Worm (Caenorhabditis elegans) whole organism, mixed stage, embryonic: ENCODE data around the gene K07H8.2.

Experiments
- blmp-1 ChIP-seq: fragments of 150-350 bp; optimal IDR thresholded peaks from 2 replicates; lab custom pipeline; 2014; ENCODE audit warnings: missing biosample characterization, missing genetic modification characterization
- elt-1 ChIP-seq: sonication (generic microtip); optimal IDR thresholded peaks from 2 replicates; lab custom pipeline; 2017; ENCODE audit warnings: missing genetic modification characterization, mild to moderate bottlenecking, missing compliant biosample characterization, antibody characterized with exemption, moderate library complexity, borderline replicate concordance; ENCODE audit not compliant: insufficient read depth
- flh-1 ChIP-seq: fragments of 200-800 bp; sonication (Bioruptor generic); optimal IDR thresholded peaks from 2 replicates; lab custom pipeline; 2018; ENCODE audit warnings: mild to moderate bottlenecking, missing genetic modification characterization, moderate library complexity, missing compliant biosample characterization
- ham-2 ChIP-seq: fragments of 200-800 bp; sonication (Bioruptor generic); optimal IDR thresholded peaks from 2 replicates; lab custom pipeline; 2018; ENCODE audit warnings: mild to moderate bottlenecking, missing genetic modification characterization, missing compliant biosample characterization
- lin-13 ChIP-seq: fragments of 150-350 bp; optimal IDR thresholded peaks from 2 replicates; lab custom pipeline; 2014; ENCODE audit warnings: missing biosample characterization, missing genetic modification characterization
- lin-32 ChIP-seq: fragments of 200-800 bp; sonication (Bioruptor generic); optimal IDR thresholded peaks from 2 replicates; lab custom pipeline; 2018; ENCODE audit warnings: mild to moderate bottlenecking, missing genetic modification characterization, missing compliant biosample characterization
- nhr-12 ChIP-seq: fragments of 150-350 bp; optimal IDR thresholded peaks from 2 replicates; lab custom pipeline; 2014; ENCODE audit warnings: missing biosample characterization, missing genetic modification characterization
- nhr-237 ChIP-seq: fragments of 150-350 bp; optimal IDR thresholded peaks from 2 replicates; lab custom pipeline; 2014; ENCODE audit warnings: missing biosample characterization, missing genetic modification characterization
- nhr-28 ChIP-seq: fragments of 150-350 bp; optimal IDR thresholded peaks from 2 replicates; lab custom pipeline; 2014; ENCODE audit warnings: missing biosample characterization, missing genetic modification characterization
- nhr-76 ChIP-seq: sonication (generic microtip); optimal IDR thresholded peaks from 2 replicates; lab custom pipeline; 2017; ENCODE audit warnings: missing biosample characterization, missing genetic modification characterization
- pha-4 ChIP-seq: fragments of 150-350 bp; optimal IDR thresholded peaks from 2 replicates; lab custom pipeline; 2018; ENCODE audit warnings: missing biosample characterization, missing genetic modification reagents, missing genetic modification characterization
- snpc-4 ChIP-seq: fragments of 150-350 bp; optimal IDR thresholded peaks from 2 replicates; lab custom pipeline; 2014; ENCODE audit warnings: missing biosample characterization, missing genetic modification characterization
- tbx-8 ChIP-seq: fragments of 200-800 bp; sonication (Bioruptor generic); optimal IDR thresholded peaks from 2 replicates; lab custom pipeline; 2018; ENCODE audit warnings: mild to moderate bottlenecking, missing genetic modification characterization, moderate library complexity, missing compliant biosample characterization
- unc-62 ChIP-seq: fragments of 150-350 bp; optimal IDR thresholded peaks from 2 replicates; lab custom pipeline; 2014; ENCODE audit warnings: missing biosample characterization, missing genetic modification reagents, missing genetic modification characterization

ce11 chrIV:8283214-8283613, 8.1 kb upstream of the K07H8.2 start:
- TF ChIP-seq nhr-76 (tag; lab: Kevin White, UChicago): no peak
- no peak for TF ChIP-seq unc-62 (GFP tag; lab: Kevin White, UChicago)
- no peak for TF ChIP-seq lin-13 (tag; lab: Kevin White, UChicago)
- TF ChIP-seq nhr-28: no peak
- TF ChIP-seq lin-32: no peak
- TF ChIP-seq ham-2 (GFP tag; lab: Kevin White, UChicago): no peak
- TF ChIP-seq elt-1 (tag; lab: Kevin White, UChicago): no peak
- TF ChIP-seq flh-1 (GFP tag; lab: Kevin White, UChicago): no peak
- no peak for TF ChIP-seq tbx-8 (GFP tag; lab: Kevin White, UChicago)
- TF ChIP-seq nhr-237 (tag; lab: Kevin White, UChicago): no peak
- no peak for TF ChIP-seq snpc-4 (tag; lab: Kevin White, UChicago)
- no peak for TF ChIP-seq nhr-12 (tag; lab: Kevin White, UChicago)
- TF ChIP-seq pha-4: no peak
- TF ChIP-seq blmp-1 (tag; lab: Kevin White, UChicago): no peak
